Fruit fly (Drosophila melanogaster) whole organism, embryonic: ENCODE data around the gene Ire1.

Source experiments
- Awh ChIP-seq: fragments of 200-800 bp; sonication (Bioruptor generic); IDR thresholded peaks from 2 replicates; pipeline ENCODE4, ENCODE4 v1.3.6; 2022; ENCODE audit warnings: missing biosample characterization, missing genetic modification characterization
- Blimp-1 ChIP-seq: fragments of 200-800 bp; sonication (Bioruptor generic); optimal IDR thresholded peaks from 3 replicates; lab custom pipeline; 2018; ENCODE audit warnings: missing biosample characterization, missing genetic modification characterization, mild to moderate bottlenecking, moderate library complexity, missing genetic modification reagents
- C15 ChIP-seq: fragments of 200-800 bp; sonication (Bioruptor generic); IDR thresholded peaks from 3 replicates; pipeline ENCODE4 v1.3.6; 2022; ENCODE audit warnings: missing biosample characterization, missing genetic modification characterization
- CG13123 ChIP-seq: fragments of 200-800 bp; sonication (Bioruptor generic); optimal IDR thresholded peaks from 2 replicates; lab custom pipeline; 2016; ENCODE audit warnings: missing biosample characterization, missing genetic modification characterization
- CG13296 ChIP-seq: fragments of 200-800 bp; sonication (Bioruptor generic); optimal IDR thresholded peaks from 3 replicates; lab custom pipeline; 2018; ENCODE audit warnings: missing biosample characterization, mild to moderate bottlenecking, missing genetic modification characterization
- CG15514 ChIP-seq: fragments of 200-800 bp; sonication (Bioruptor generic); optimal IDR thresholded peaks from 3 replicates; lab custom pipeline; 2017; ENCODE audit warnings: missing biosample characterization, missing genetic modification characterization, mild to moderate bottlenecking, moderate library complexity, missing genetic modification reagents
- CG31365 ChIP-seq: fragments of 200-800 bp; sonication (Bioruptor generic); optimal IDR thresholded peaks from 2 replicates; lab custom pipeline; 2018; ENCODE audit warnings: missing biosample characterization, mild to moderate bottlenecking, missing genetic modification characterization
- CG34376 ChIP-seq: fragments of 200-800 bp; sonication (Bioruptor generic); optimal IDR thresholded peaks from 2 replicates; lab custom pipeline; 2018; ENCODE audit warnings: missing biosample characterization, mild to moderate bottlenecking, missing genetic modification characterization
- CG3847 ChIP-seq: fragments of 200-800 bp; sonication (Bioruptor generic); IDR thresholded peaks from 2 replicates; pipeline ENCODE4 v1.3.6; 2022; ENCODE audit warnings: missing biosample characterization, missing genetic modification characterization
- CG4820 ChIP-seq: fragments of 200-800 bp; sonication (Bioruptor generic); optimal IDR thresholded peaks from 3 replicates; lab custom pipeline; 2016; ENCODE audit warnings: missing biosample characterization, missing genetic modification characterization
- CG4854 ChIP-seq: fragments of 200-800 bp; sonication (Bioruptor generic); optimal IDR thresholded peaks from 2 replicates; lab custom pipeline; 2016; ENCODE audit warnings: missing biosample characterization, missing genetic modification characterization, inconsistent platforms
- CG6765 ChIP-seq: fragments of 200-800 bp; sonication (Bioruptor generic); optimal IDR thresholded peaks from 3 replicates; lab custom pipeline; 2017; ENCODE audit warnings: missing biosample characterization, mild to moderate bottlenecking, missing genetic modification characterization
- Camta ChIP-seq: fragments of 200-800 bp; sonication (Bioruptor generic); optimal IDR thresholded peaks from 2 replicates; lab custom pipeline; 2016; ENCODE audit warnings: missing biosample characterization, missing genetic modification characterization
- Deaf1 ChIP-seq: fragments of 200-800 bp; optimal IDR thresholded peaks from 3 replicates; lab custom pipeline; 2019; ENCODE audit warnings: missing biosample characterization, mild to moderate bottlenecking, missing genetic modification characterization, moderate library complexity
- Ets65A ChIP-seq: fragments of 200-800 bp; sonication (Bioruptor generic); peaks from one replicate; lab custom pipeline; 2016; ENCODE audit warnings: missing biosample characterization, missing genetic modification characterization
- Gug ChIP-seq: fragments of 200-800 bp; sonication (Bioruptor generic); IDR thresholded peaks from 4 replicates; pipeline ENCODE4 v1.3.6; 2022; ENCODE audit warnings: missing biosample characterization, missing genetic modification characterization
- HHEX ChIP-seq: fragments of 200-800 bp; sonication (Bioruptor generic); optimal IDR thresholded peaks from 3 replicates; lab custom pipeline; 2017; ENCODE audit warnings: missing biosample characterization, mild to moderate bottlenecking, missing genetic modification characterization, missing genetic modification reagents
- Nf-YC ChIP-seq: fragments of 200-800 bp; optimal IDR thresholded peaks from 3 replicates; lab custom pipeline; 2019; ENCODE audit warnings: missing biosample characterization, mild to moderate bottlenecking, missing genetic modification characterization, moderate library complexity
- Oli ChIP-seq: fragments of 200-800 bp; sonication (Bioruptor generic); optimal IDR thresholded peaks from 2 replicates; lab custom pipeline; 2018; ENCODE audit warnings: missing biosample characterization, mild to moderate bottlenecking, missing genetic modification characterization, moderate library complexity
- Poxn ChIP-seq: fragments of 200-800 bp; sonication (Bioruptor generic); IDR thresholded peaks from 2 replicates; pipeline ENCODE4 v1.3.6; 2022; ENCODE audit warnings: missing biosample characterization, missing genetic modification characterization
- Tbp ChIP-seq: fragments of >200 bp; optimal IDR thresholded peaks from 2 replicates; lab custom pipeline; 2018; ENCODE audit warnings: missing biosample characterization, missing genetic modification characterization
- Xrp1 ChIP-seq: fragments of 200-800 bp; sonication (Bioruptor generic); IDR thresholded peaks from 2 replicates; pipeline ENCODE4 v1.3.6; 2022; ENCODE audit warnings: missing biosample characterization, missing genetic modification characterization
- ap ChIP-seq: fragments of 200-800 bp; sonication (Bioruptor generic); IDR thresholded peaks from 2 replicates; pipeline ENCODE4 v1.3.6; 2022; ENCODE audit warnings: missing biosample characterization, missing genetic modification characterization
- ato ChIP-seq: fragments of 200-800 bp; sonication (Bioruptor generic); IDR thresholded peaks from 2 replicates; pipeline ENCODE4 v1.3.6; 2022; ENCODE audit warnings: missing biosample characterization, missing genetic modification characterization; ENCODE audit not compliant: partially characterized antibody
- cad ChIP-seq: fragments of >200 bp; optimal IDR thresholded peaks from 2 replicates; lab custom pipeline; 2017; ENCODE audit warnings: missing biosample characterization, missing genetic modification characterization
- chm ChIP-seq: fragments of 200-800 bp; sonication (Bioruptor generic); IDR thresholded peaks from 2 replicates; pipeline ENCODE4 v1.3.6; 2022; ENCODE audit warnings: missing biosample characterization, missing genetic modification characterization
- ci ChIP-seq: fragments of 200-800 bp; sonication (Bioruptor generic); IDR thresholded peaks from 3 replicates; pipeline ENCODE4 v1.3.6; 2022; ENCODE audit warnings: missing biosample characterization, missing genetic modification characterization
- emc ChIP-seq: fragments of 200-800 bp; sonication (Bioruptor generic); optimal IDR thresholded peaks from 2 replicates; lab custom pipeline; 2016; ENCODE audit warnings: missing biosample characterization, missing genetic modification characterization
- gcm2 ChIP-seq: fragments of 200-800 bp; sonication (Bioruptor generic); optimal IDR thresholded peaks from 2 replicates; lab custom pipeline; 2016; ENCODE audit warnings: missing biosample characterization, missing genetic modification characterization
- gro ChIP-seq: fragments of 200-800 bp; sonication (Bioruptor generic); optimal IDR thresholded peaks from 2 replicates; lab custom pipeline; 2016; ENCODE audit warnings: missing biosample characterization, missing genetic modification characterization
- gsb-n ChIP-seq: fragments of 200-800 bp; sonication (Bioruptor generic); optimal IDR thresholded peaks from 3 replicates; lab custom pipeline; 2018; ENCODE audit warnings: missing biosample characterization, mild to moderate bottlenecking, missing genetic modification characterization
- hb ChIP-seq: fragments of 200-800 bp; sonication (Bioruptor generic); IDR thresholded peaks from 3 replicates; pipeline ENCODE4 v1.3.6; 2022; ENCODE audit warnings: missing biosample characterization, missing genetic modification characterization; ENCODE audit not compliant: partially characterized antibody
- hbn ChIP-seq: fragments of 200-800 bp; sonication (Bioruptor generic); IDR thresholded peaks from 2 replicates; pipeline ENCODE4 v1.3.6; 2022; ENCODE audit warnings: missing biosample characterization, missing genetic modification characterization; ENCODE audit not compliant: partially characterized antibody
- insv ChIP-seq, 2 experiments: fragments of 200-800 bp; sonication (Bioruptor generic); optimal IDR thresholded peaks; 3 replicates each; lab custom pipeline; 2016 to 2018; ENCODE audit warnings: missing biosample characterization in 2 of 2, missing genetic modification characterization in 2 of 2
- lov ChIP-seq, 2 experiments: fragments of 200-800 bp in 1 of 2; fragments of >200 bp in 1 of 2; sonication (Bioruptor generic) in 1 of 2; IDR thresholded peaks in 1 of 2; optimal IDR thresholded peaks in 1 of 2; 2 replicates in 1 of 2; 3 replicates in 1 of 2; pipeline versions ENCODE4 v1.3.6 to Lab custom; 2017 to 2022; ENCODE audit warnings: missing biosample characterization in 1 of 2, missing genetic modification characterization in 1 of 2
- mam ChIP-seq: fragments of 200-800 bp; sonication (Bioruptor generic); optimal IDR thresholded peaks from 3 replicates; lab custom pipeline; 2016; ENCODE audit warnings: missing biosample characterization, missing genetic modification characterization
- nerfin-1 ChIP-seq: fragments of 200-800 bp; sonication (Bioruptor generic); optimal IDR thresholded peaks from 3 replicates; lab custom pipeline; 2019; ENCODE audit warnings: missing biosample characterization, mild to moderate bottlenecking, missing genetic modification characterization, moderate library complexity
- nerfin-2 ChIP-seq: fragments of 200-800 bp; sonication (Bioruptor generic); IDR thresholded peaks from 2 replicates; pipeline ENCODE4 v1.3.6; 2022; ENCODE audit warnings: missing biosample characterization, missing genetic modification characterization; ENCODE audit not compliant: partially characterized antibody
- nmo ChIP-seq: fragments of 200-800 bp; sonication (Bioruptor generic); optimal IDR thresholded peaks from 2 replicates; lab custom pipeline; 2018; ENCODE audit warnings: missing biosample characterization, mild to moderate bottlenecking, missing genetic modification characterization, moderate library complexity
- oc ChIP-seq: fragments of 200-800 bp; sonication (Bioruptor generic); optimal IDR thresholded peaks from 2 replicates; lab custom pipeline; 2018; ENCODE audit warnings: missing biosample characterization, mild to moderate bottlenecking, missing genetic modification characterization, moderate library complexity
- prd ChIP-seq, 3 experiments: fragments of >200 bp in 2 of 3; fragments of 200-800 bp in 1 of 3; sonication (Bioruptor generic) in 1 of 3; optimal IDR thresholded peaks in 2 of 3; IDR thresholded peaks in 1 of 3; 2 replicates in 2 of 3; 3 replicates in 1 of 3; pipeline versions ENCODE4 v1.3.6 to Lab custom; 2017 to 2022; ENCODE audit warnings: missing biosample characterization in 1 of 3, missing genetic modification characterization in 1 of 3
- schlank ChIP-seq: fragments of 200-800 bp; sonication (Bioruptor generic); optimal IDR thresholded peaks from 2 replicates; lab custom pipeline; 2018; ENCODE audit warnings: missing biosample characterization, mild to moderate bottlenecking, missing genetic modification characterization
- scrt ChIP-seq: fragments of 200-800 bp; sonication (Bioruptor generic); optimal IDR thresholded peaks from 2 replicates; lab custom pipeline; 2018; ENCODE audit warnings: missing biosample characterization, mild to moderate bottlenecking, missing genetic modification characterization, moderate library complexity
- ssp ChIP-seq: fragments of 200-800 bp; sonication (Bioruptor generic); IDR thresholded peaks from 2 replicates; pipeline ENCODE4 v1.3.6; 2022; ENCODE audit warnings: missing biosample characterization, missing genetic modification characterization
- usp ChIP-seq: fragments of >200 bp; optimal IDR thresholded peaks from 2 replicates; lab custom pipeline; 2017; ENCODE audit warnings: missing biosample characterization, missing genetic modification characterization
- vnd ChIP-seq: fragments of 200-800 bp; sonication (Bioruptor generic); IDR thresholded peaks from 3 replicates; pipeline ENCODE4 v1.3.6; 2022; ENCODE audit warnings: missing biosample characterization, missing genetic modification characterization; ENCODE audit not compliant: partially characterized antibody
- vvl ChIP-seq: fragments of 200-800 bp; sonication (Bioruptor generic); IDR thresholded peaks from 2 replicates; pipeline ENCODE4 v1.3.6; 2022; ENCODE audit warnings: missing biosample characterization, missing genetic modification characterization
- yki ChIP-seq: fragments of >200 bp; optimal IDR thresholded peaks from 3 replicates; lab custom pipeline; 2018
- zf30C ChIP-seq: fragments of 200-800 bp; sonication (Bioruptor generic); optimal IDR thresholded peaks from 3 replicates; lab custom pipeline; 2018; ENCODE audit warnings: missing biosample characterization, mild to moderate bottlenecking, missing genetic modification characterization

The Ire1 gene

dm6 chr3R:19889603-19890187, 28.6 kb upstream of the Ire1 start (continued):
- TF ChIP-seq prd (optimal IDR thresholded peaks at IDR 0.05; lab: Kevin White, UChicago) (no peak), prd (GFP tag; IDR thresholded peaks at IDR 0.05; lab: Robert Waterston, UW) (peak; percentile 55), oc (tag; lab: Kevin White, UChicago) (peak; percentile 36), zf30C (GFP tag; lab: Kevin White, UChicago) (no peak), schlank (peak; percentile 45), CG4854 (no peak), CG34376 (GFP tag; lab: Kevin White, UChicago) (peak; percentile 68), hbn (GFP tag; lab: Robert Waterston, UW) (peak; percentile 21; the same call in 1 of the 2 replicates), nerfin-2 (GFP tag; lab: Robert Waterston, UW) (no peak), vnd (GFP tag; lab: Robert Waterston, UW) (no peak), yki (lab: Kevin White, UChicago) (no peak), Awh (GFP tag; lab: Robert Waterston, UW) (no peak), vvl (GFP tag; lab: Robert Waterston, UW) (peak; percentile 50; the same call in 1 of the 2 replicates), insv (GFP tag; optimal IDR thresholded peaks at IDR 0.05; lab: Kevin White, UChicago) (no peak), CG13296 (peak; percentile 86), lov (optimal IDR thresholded peaks at IDR 0.05; lab: Kevin White, UChicago) (no peak), lov (GFP tag; IDR thresholded peaks at IDR 0.05; lab: Robert Waterston, UW) (no peak), CG4820 (GFP tag; lab: Kevin White, UChicago) (peak; percentile 48), gsb-n (tag; lab: Kevin White, UChicago) (peak; percentile 18), Blimp-1 (GFP tag; lab: Kevin White, UChicago) (peak; percentile 76), gro (GFP tag; lab: Kevin White, UChicago) (peak; percentile 16), gcm2 (no peak), CG13123 (GFP tag; lab: Kevin White, UChicago) (no peak), CG3847 (GFP tag; lab: Robert Waterston, UW) (peak; percentile 57), hb (GFP tag; lab: Robert Waterston, UW) (no peak), Tbp (GFP tag; lab: Kevin White, UChicago) (no peak), HHEX (GFP tag; lab: Kevin White, UChicago) (peak; percentile 83), Nf-YC (tag; lab: Kevin White, UChicago) (peak; percentile 55), Oli (tag; lab: Kevin White, UChicago) (peak; percentile 75), nerfin-1 (tag; lab: Kevin White, UChicago) (peak; percentile 31), Camta (GFP tag; lab: Kevin White, UChicago) (no peak), scrt (GFP tag; lab: Kevin White, UChicago) (peak; percentile 80), Ets65A (GFP tag; lab: Kevin White, UChicago) (no peak), usp (no peak), C15 (GFP tag; lab: Robert Waterston, UW) (no peak), CG6765 (peak; percentile 76), nmo (GFP tag; lab: Kevin White, UChicago) (peak; percentile 85), Gug (peak; percentile 46; the same call in 1 of the 4 replicates), Deaf1 (tag; lab: Kevin White, UChicago) (peak; percentile 66), CG15514 (GFP tag; lab: Kevin White, UChicago) (peak; percentile 71), cad (no peak), ci (GFP tag; lab: Robert Waterston, UW) (0 out of 3 replicates have a peak, but pooled peaks have one; percentile 20), Poxn (no peak), ato (GFP tag; lab: Robert Waterston, UW) (no peak), Xrp1 (peak; percentile 24; the same call in 1 of the 2 replicates), emc (GFP tag; lab: Kevin White, UChicago) (peak; percentile 12), chm (GFP tag; lab: Robert Waterston, UW) (0 out of 2 replicates have a peak, but pooled peaks have one; percentile 25), mam (GFP tag; lab: Kevin White, UChicago) (no peak), ap (GFP tag; lab: Robert Waterston, UW) (no peak), CG31365 (tag; lab: Kevin White, UChicago) (no peak), ssp (GFP tag; lab: Robert Waterston, UW) (no peak)
